Fruit fly (Drosophila melanogaster) whole organism: ENCODE results near the gene Gr33a.

Source experiments
- CG8478 ChIP-seq: fragments of >200 bp; optimal IDR thresholded peaks from 2 replicates; lab custom pipeline; 2018; ENCODE audit warnings: inconsistent platforms
- Dll ChIP-seq: fragments of >200 bp; optimal IDR thresholded peaks from 2 replicates; lab custom pipeline; 2017
- EcR ChIP-seq, 2 experiments: fragments of >200 bp; optimal IDR thresholded peaks; 2 replicates each; lab custom pipeline; 2017; ENCODE audit warnings: missing biosample characterization in 2 of 2, missing genetic modification characterization in 2 of 2, missing genetic modification reagents in 2 of 2
- pan ChIP-seq: fragments of >200 bp; optimal IDR thresholded peaks from 2 replicates; lab custom pipeline; 2017
- psq ChIP-seq: fragments of >200 bp; optimal IDR thresholded peaks from 2 replicates; lab custom pipeline; 2017
- usp ChIP-seq: fragments of >200 bp; optimal IDR thresholded peaks from 2 replicates; lab custom pipeline; 2017; ENCODE audit warnings: missing biosample characterization, missing genetic modification characterization, mixed read lengths

Gr33a gene

dm6 chr2L:12170250-12170649 is 32.4 kb downstream of the Gr33a start, which contains the start of gene CG17217:
TSS of gene CG17217 (plus strand) at chr2L:12170550.
- no peak for TF ChIP-seq usp
- no peak for TF ChIP-seq pan (lab: Kevin White, UChicago)
- no peak for TF ChIP-seq EcR (GFP tag; optimal IDR thresholded peaks at IDR 0.05; lab: Kevin White, UChicago)
- no peak for TF ChIP-seq Dll (lab: Kevin White, UChicago)
- no peak for TF ChIP-seq psq
- TF ChIP-seq CG8478 (lab: Kevin White, UChicago): no peak

dm6 chr2L:12172536-12173234 is 34.9 kb downstream of the Gr33a start, which contains the start of the genes CG6583 and crok:
TSS of gene CG6583 (minus strand) at chr2L:12172586.
TSS of gene crok (plus strand) at chr2L:12172981.
- TF ChIP-seq EcR (GFP tag; optimal IDR thresholded peaks at IDR 0.05; lab: Kevin White, UChicago) (no peak), Dll (lab: Kevin White, UChicago) (no peak), CG8478 (lab: Kevin White, UChicago) (no peak), usp (no peak), psq (no peak), pan (lab: Kevin White, UChicago) (no peak)

- TF ChIP-seq pan (lab: Kevin White, UChicago) (no peak), EcR (GFP tag; optimal IDR thresholded peaks at IDR 0.05; lab: Kevin White, UChicago) (no peak)
Measured at dm6 chr2L:12174493-12175129, 36.8 kb downstream of the Gr33a start, which contains the start of gene bru1. TSS of gene bru1 (plus strand) at chr2L:12175004.

- TF ChIP-seq usp: no peak
- no peak for TF ChIP-seq Dll (lab: Kevin White, UChicago)
- no peak for TF ChIP-seq CG8478 (lab: Kevin White, UChicago)
- no peak for TF ChIP-seq EcR (GFP tag; optimal IDR thresholded peaks at IDR 0.05; lab: Kevin White, UChicago)
- no peak for TF ChIP-seq psq
- no peak for TF ChIP-seq pan (lab: Kevin White, UChicago)
Measured at dm6 chr2L:12177621-12178020, 39.8 kb downstream of the Gr33a start, which contains the start of gene atilla. TSS of gene atilla (minus strand) at chr2L:12177886.
